Worm (Caenorhabditis elegans): ENCODE results near the gene perm-5.

DNA sequence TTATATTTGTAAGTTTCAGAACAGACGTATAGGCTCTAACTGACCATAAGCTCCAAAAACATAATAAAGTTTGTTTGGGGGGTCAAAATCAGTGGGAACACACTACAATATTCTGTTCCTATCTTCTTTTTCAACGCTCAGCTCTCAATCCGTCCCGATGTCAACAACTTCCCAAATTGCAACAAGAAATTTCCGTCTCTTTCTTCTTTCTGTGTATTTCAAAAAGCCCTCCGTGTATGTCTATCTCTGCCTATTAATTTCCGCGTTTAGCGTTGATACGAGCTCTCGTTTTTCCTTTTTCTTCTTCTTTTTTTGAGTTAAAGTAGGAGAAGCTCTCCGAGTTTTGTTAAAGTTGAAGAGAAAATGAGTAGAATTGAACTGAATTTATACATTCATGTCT, 20.4 kb upstream of the perm-5 start:
- TF ChIP-seq lsy-2 (tag; optimal IDR thresholded peaks at IDR 0.05), result no peak
- no peak for TF ChIP-seq nhr-76 (tag; optimal IDR thresholded peaks at IDR 0.05)
- TF ChIP-seq unc-62 (GFP tag; optimal IDR thresholded peaks at IDR 0.05), result no peak
- TF ChIP-seq mab-9 (GFP tag; IDR thresholded peaks at IDR 0.05), result no peak
- TF ChIP-seq nhr-11 (tag; optimal IDR thresholded peaks at IDR 0.05), result no peak
- no peak for TF ChIP-seq unc-98 (GFP tag; IDR thresholded peaks at IDR 0.05)
- TF ChIP-seq mdl-1 (tag; optimal IDR thresholded peaks at IDR 0.05), result no peak
- no peak for TF ChIP-seq pag-3 (tag; optimal IDR thresholded peaks at IDR 0.05; ENCODE audit: borderline replicate concordance, insufficient read depth)
